Fruit fly (Drosophila melanogaster): ENCODE data around the gene CG8209.

CG8209 gene

DNA sequence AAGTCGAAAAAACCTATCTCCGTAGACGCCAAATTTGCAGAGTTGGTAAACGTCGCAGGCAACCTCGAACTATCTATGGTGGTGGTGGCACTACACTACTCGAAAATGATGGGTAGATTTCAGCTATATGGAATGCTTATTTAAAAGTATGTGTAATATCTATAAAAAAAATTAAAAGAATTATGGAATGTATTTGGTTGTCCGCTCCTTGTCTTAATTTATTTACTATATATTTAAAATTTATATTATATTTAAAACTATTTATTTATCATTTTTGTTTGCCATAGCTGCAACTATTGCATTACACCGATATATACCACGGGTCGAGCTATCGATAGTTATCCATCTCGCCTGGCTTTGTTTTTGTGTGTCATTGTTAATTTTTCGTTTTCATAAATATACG, at the start of gene CG8209, which contains the start of gene HP4 (continued):
- TF ChIP-seq CG7372 (GFP tag; IDR thresholded peaks at IDR 0.05): peak; percentile 82
- TF ChIP-seq Ssrp (tag; optimal IDR thresholded peaks at IDR 0.05): peak; percentile 78
- TF ChIP-seq kay (GFP tag; optimal IDR thresholded peaks at IDR 0.05): peak; percentile 63
- peak; percentile 12 for TF ChIP-seq CG11398 (GFP tag; optimal IDR thresholded peaks at IDR 0.05)
- TF ChIP-seq CG8290 (GFP tag; optimal IDR thresholded peaks at IDR 0.05): peak; percentile 65
- TF ChIP-seq CG8290 (tag; optimal IDR thresholded peaks at IDR 0.05): no peak
- no peak for TF ChIP-seq Dip2 (GFP tag; IDR thresholded peaks at IDR 0.05)
- TF ChIP-seq Myb (GFP tag; optimal IDR thresholded peaks at IDR 0.05): peak; percentile 36
- peak; percentile 88 for TF ChIP-seq CG2678 (tag; optimal IDR thresholded peaks at IDR 0.05)
- TF ChIP-seq CG9215 (GFP tag; IDR thresholded peaks at IDR 0.05): peak; percentile 81
- TF ChIP-seq CG43689 (GFP tag; IDR thresholded peaks at IDR 0.05): peak; percentile 68
- peak; percentile 50 for TF ChIP-seq CrebB (tag; optimal IDR thresholded peaks at IDR 0.05)
- TF ChIP-seq CG7786 (GFP tag; optimal IDR thresholded peaks at IDR 0.05): peak; percentile 47
- TF ChIP-seq Ravus (GFP tag; IDR thresholded peaks at IDR 0.05): peak; percentile 44; the same call in 1 of the 2 replicates
- peak; percentile 90 for TF ChIP-seq CG32532 (GFP tag; IDR thresholded peaks at IDR 0.05)
- peak; percentile 81 for TF ChIP-seq CG30403 (GFP tag; optimal IDR thresholded peaks at IDR 0.05)
- TF ChIP-seq Atf3 (GFP tag; optimal IDR thresholded peaks at IDR 0.05): peak; percentile 31
- TF ChIP-seq CG5953 (GFP tag; IDR thresholded peaks at IDR 0.05): peak; percentile 47; the same call in 1 of the 2 replicates
- peak; percentile 84 for TF ChIP-seq Dek (tag; optimal IDR thresholded peaks at IDR 0.05)
- peak; percentile 37 for TF ChIP-seq gro (GFP tag; optimal IDR thresholded peaks at IDR 0.05)
- peak; percentile 61; the same call in 1 of the 2 replicates for TF ChIP-seq Taf1 (GFP tag; IDR thresholded peaks at IDR 0.05)
- TF ChIP-seq CG7556 (GFP tag; optimal IDR thresholded peaks at IDR 0.05): peak; percentile 83
- peak; percentile 88 for TF ChIP-seq hb (GFP tag; IDR thresholded peaks at IDR 0.05; ENCODE audit: partially characterized antibody)
- TF ChIP-seq ato (GFP tag; IDR thresholded peaks at IDR 0.05; ENCODE audit: partially characterized antibody): peak; percentile 86
- TF ChIP-seq CG3407 (GFP tag; optimal IDR thresholded peaks at IDR 0.05): peak; percentile 64
- peak; percentile 90 for TF ChIP-seq CG17829 (tag; optimal IDR thresholded peaks at IDR 0.05)
- TF ChIP-seq exex (tag; optimal IDR thresholded peaks at IDR 0.05): no peak
- TF ChIP-seq CTCF (GFP tag; optimal IDR thresholded peaks at IDR 0.05): peak; percentile 33
- peak; percentile 91 for TF ChIP-seq Dbx (GFP tag; IDR thresholded peaks at IDR 0.05)
- TF ChIP-seq luna (GFP tag; optimal IDR thresholded peaks at IDR 0.05): no peak
- no peak for TF ChIP-seq CG17186 (GFP tag; optimal IDR thresholded peaks at IDR 0.05)
- peak; percentile 91 for TF ChIP-seq CG31441 (GFP tag; IDR thresholded peaks at IDR 0.05)
- TF ChIP-seq cg (GFP tag; optimal IDR thresholded peaks at IDR 0.05): no peak
- peak; percentile 28; the same call in 1 of the 3 replicates for TF ChIP-seq CG6175 (GFP tag; IDR thresholded peaks at IDR 0.05)
- TF ChIP-seq CG30431 (GFP tag; optimal IDR thresholded peaks at IDR 0.05): peak; percentile 60
- peak; percentile 14 for TF ChIP-seq schlank (tag; optimal IDR thresholded peaks at IDR 0.05)
- TF ChIP-seq CG1647 (GFP tag; optimal IDR thresholded peaks at IDR 0.05): peak; percentile 41
- no peak for TF ChIP-seq kni (GFP tag; optimal IDR thresholded peaks at IDR 0.05)
- peak; percentile 88 for TF ChIP-seq Hmr (GFP tag; optimal IDR thresholded peaks at IDR 0.05)
- TF ChIP-seq al (GFP tag; IDR thresholded peaks at IDR 0.05): peak; percentile 82
- peak; percentile 92 for TF ChIP-seq sob (GFP tag; IDR thresholded peaks at IDR 0.05)
- TF ChIP-seq Antp (GFP tag; optimal IDR thresholded peaks at IDR 0.05): peak; percentile 54
- TF ChIP-seq CG10274 (GFP tag; optimal IDR thresholded peaks at IDR 0.05): peak; percentile 50
- TF ChIP-seq Asciz (GFP tag; optimal IDR thresholded peaks at IDR 0.05): peak; percentile 53
- TF ChIP-seq CG16813 (GFP tag; IDR thresholded peaks at IDR 0.05; ENCODE audit: partially characterized antibody): peak; percentile 93
- peak; percentile 95 for TF ChIP-seq unc-4 (GFP tag; IDR thresholded peaks at IDR 0.05; ENCODE audit: partially characterized antibody)
- peak; percentile 58 for TF ChIP-seq zen (tag; optimal IDR thresholded peaks at IDR 0.05)
- no peak for TF ChIP-seq bowl (GFP tag; IDR thresholded peaks at IDR 0.05)
- TF ChIP-seq psq (GFP tag; optimal IDR thresholded peaks at IDR 0.05): peak; percentile 67
- peak; percentile 85 for TF ChIP-seq CG2120 (GFP tag; optimal IDR thresholded peaks at IDR 0.05)
- TF ChIP-seq gem (tag; optimal IDR thresholded peaks at IDR 0.05): peak; percentile 93
- TF ChIP-seq CG5245 (GFP tag; optimal IDR thresholded peaks at IDR 0.05): peak; percentile 58
